Worm (Caenorhabditis elegans): ENCODE measurements around the gene mrpl-32.
A peak's percentile ranks its signal among the peaks of the same experiment; 100 is the strongest.

- TF ChIP-seq nhr-23 (tag; optimal IDR thresholded peaks at IDR 0.05) (no peak), lin-15B (tag; optimal IDR thresholded peaks at IDR 0.05) (no peak), elt-1 (tag; optimal IDR thresholded peaks at IDR 0.05) (no peak), nhr-25 (tag; optimal IDR thresholded peaks at IDR 0.05) (no peak), nhr-76 (tag; optimal IDR thresholded peaks at IDR 0.05) (no peak), nhr-12 (tag; optimal IDR thresholded peaks at IDR 0.05) (no peak), nhr-43 (tag; optimal IDR thresholded peaks at IDR 0.05; ENCODE audit: poor library complexity, severe bottlenecking) (no peak), pha-4 (tag; optimal IDR thresholded peaks at IDR 0.05) (peak; percentile 53), ceh-82 (tag; optimal IDR thresholded peaks at IDR 0.05) (no peak)
Measured at ce11 chrIII:8400478-8400877, 49.1 kb upstream of the mrpl-32 start.
